Worm (Caenorhabditis elegans) whole organism, L3 larva: Measurements from ENCODE around the gene F54F2.7.
A peak's percentile ranks its signal among the peaks of the same experiment; 100 is the strongest.

ENCODE experiments used
- R02D3.7 ChIP-seq: fragments of 150-350 bp; optimal IDR thresholded peaks from 2 replicates; lab custom pipeline; 2014; ENCODE audit warnings: missing biosample characterization, missing genetic modification characterization
- ZK546.5 ChIP-seq: sonication (generic microtip); optimal IDR thresholded peaks from 2 replicates; lab custom pipeline; 2017; ENCODE audit warnings: missing biosample characterization, missing genetic modification characterization
- aly-2 ChIP-seq: fragments of 150-350 bp; optimal IDR thresholded peaks from 2 replicates; lab custom pipeline; 2014; ENCODE audit warnings: missing biosample characterization, missing genetic modification characterization
- ama-1 ChIP-seq: fragments of 150-350 bp; optimal IDR thresholded peaks from 2 replicates; lab custom pipeline; 2018
- ceh-16 ChIP-seq: sonication (generic microtip); optimal IDR thresholded peaks from 2 replicates; lab custom pipeline; 2017; ENCODE audit warnings: missing biosample characterization, missing genetic modification characterization
- ceh-28 ChIP-seq: fragments of 150-350 bp; optimal IDR thresholded peaks from 2 replicates; lab custom pipeline; 2014; ENCODE audit warnings: missing biosample characterization, missing genetic modification reagents, missing genetic modification characterization
- ceh-82 ChIP-seq: fragments of 150-350 bp; optimal IDR thresholded peaks from 2 replicates; lab custom pipeline; 2014; ENCODE audit warnings: missing biosample characterization, missing genetic modification characterization
- ceh-9 ChIP-seq: sonication (generic microtip); optimal IDR thresholded peaks from 2 replicates; lab custom pipeline; 2018; ENCODE audit warnings: missing biosample characterization, missing genetic modification characterization
- daf-12 ChIP-seq: fragments of 150-350 bp; optimal IDR thresholded peaks from 2 replicates; lab custom pipeline; 2014; ENCODE audit warnings: missing biosample characterization, missing genetic modification reagents, missing genetic modification characterization
- egl-27 ChIP-seq: sonication (generic microtip); optimal IDR thresholded peaks from 4 replicates; lab custom pipeline; 2017; ENCODE audit warnings: missing biosample characterization, missing genetic modification reagents, missing genetic modification characterization
- egl-5 ChIP-seq: fragments of 150-350 bp; optimal IDR thresholded peaks from 2 replicates; lab custom pipeline; 2017; ENCODE audit warnings: missing biosample characterization, missing genetic modification reagents, missing genetic modification characterization, inconsistent platforms
- elt-1 ChIP-seq: fragments of 150-350 bp; optimal IDR thresholded peaks from 2 replicates; lab custom pipeline; 2014; ENCODE audit warnings: missing biosample characterization, missing genetic modification characterization
- elt-2 ChIP-seq: sonication (generic microtip); optimal IDR thresholded peaks from 2 replicates; lab custom pipeline; 2016; ENCODE audit warnings: missing genetic modification reagents, mild to moderate bottlenecking, missing genetic modification characterization, missing compliant biosample characterization
- elt-3 ChIP-seq, 3 experiments: fragments of 150-350 bp in 1 of 3; sonication (generic microtip) in 2 of 3; optimal IDR thresholded peaks; 2 replicates in 2 of 3; 4 replicates in 1 of 3; lab custom pipeline; 2014 to 2017; ENCODE audit warnings: missing biosample characterization in 3 of 3, missing genetic modification characterization in 3 of 3
- eor-1 ChIP-seq, 2 experiments: fragments of 150-350 bp; optimal IDR thresholded peaks; 2 replicates each; lab custom pipeline; 2014 to 2018; ENCODE audit warnings: missing biosample characterization in 2 of 2, missing genetic modification characterization in 2 of 2
- fkh-10 ChIP-seq: sonication (generic microtip); optimal IDR thresholded peaks from 2 replicates; lab custom pipeline; 2017; ENCODE audit warnings: missing biosample characterization, missing genetic modification reagents, missing genetic modification characterization
- fkh-2 ChIP-seq: fragments of 150-350 bp; optimal IDR thresholded peaks from 2 replicates; lab custom pipeline; 2014; ENCODE audit warnings: missing biosample characterization, missing genetic modification reagents, missing genetic modification characterization
- fos-1 ChIP-seq: fragments of 150-350 bp; optimal IDR thresholded peaks from 2 replicates; lab custom pipeline; 2014; ENCODE audit warnings: missing biosample characterization, missing genetic modification characterization
- hmg-11 ChIP-seq: sonication (generic microtip); optimal IDR thresholded peaks from 2 replicates; lab custom pipeline; 2016; ENCODE audit warnings: missing genetic modification characterization, missing compliant biosample characterization
- jun-1 ChIP-seq: fragments of 150-350 bp; optimal IDR thresholded peaks from 2 replicates; lab custom pipeline; 2014; ENCODE audit warnings: missing biosample characterization, missing genetic modification reagents, missing genetic modification characterization
- lin-15B ChIP-seq: fragments of 150-350 bp; optimal IDR thresholded peaks from 2 replicates; lab custom pipeline; 2014; ENCODE audit warnings: missing biosample characterization, missing genetic modification characterization
- lin-39 ChIP-seq: fragments of 150-350 bp; optimal IDR thresholded peaks from 2 replicates; lab custom pipeline; 2018; ENCODE audit warnings: missing biosample characterization, missing genetic modification reagents, missing genetic modification characterization
- lsy-12 ChIP-seq: sonication (generic microtip); optimal IDR thresholded peaks from 2 replicates; lab custom pipeline; 2016; ENCODE audit warnings: mild to moderate bottlenecking, missing genetic modification characterization, missing compliant biosample characterization
- mdl-1 ChIP-seq: fragments of 150-350 bp; optimal IDR thresholded peaks from 2 replicates; lab custom pipeline; 2014; ENCODE audit warnings: missing biosample characterization, missing genetic modification characterization
- mml-1 ChIP-seq: fragments of 150-350 bp; sonication (generic microtip); optimal IDR thresholded peaks from 3 replicates; lab custom pipeline; 2014; ENCODE audit warnings: missing biosample characterization, missing genetic modification characterization
- nfya-1 ChIP-seq: sonication (generic microtip); optimal IDR thresholded peaks from 2 replicates; lab custom pipeline; 2017; ENCODE audit warnings: missing genetic modification characterization, mild to moderate bottlenecking, missing compliant biosample characterization, antibody characterized with exemption, moderate library complexity; ENCODE audit not compliant: insufficient read depth
- nhr-11 ChIP-seq: fragments of 150-350 bp; optimal IDR thresholded peaks from 2 replicates; lab custom pipeline; 2014; ENCODE audit warnings: missing biosample characterization, missing genetic modification characterization
- nhr-12 ChIP-seq: fragments of 150-350 bp; optimal IDR thresholded peaks from 2 replicates; lab custom pipeline; 2014; ENCODE audit warnings: missing biosample characterization, missing genetic modification characterization
- nhr-23 ChIP-seq: fragments of 150-350 bp; optimal IDR thresholded peaks from 2 replicates; lab custom pipeline; 2014; ENCODE audit warnings: missing biosample characterization, missing genetic modification reagents, missing genetic modification characterization
- nhr-237 ChIP-seq: fragments of 150-350 bp; optimal IDR thresholded peaks from 2 replicates; lab custom pipeline; 2014; ENCODE audit warnings: missing biosample characterization, missing genetic modification characterization
- nhr-25 ChIP-seq: sonication (generic microtip); optimal IDR thresholded peaks from 2 replicates; lab custom pipeline; 2017; ENCODE audit warnings: missing biosample characterization, missing genetic modification characterization
- nhr-28 ChIP-seq: fragments of 150-350 bp; optimal IDR thresholded peaks from 2 replicates; lab custom pipeline; 2014; ENCODE audit warnings: missing biosample characterization, missing genetic modification characterization
- nhr-43 ChIP-seq: sonication (generic microtip); optimal IDR thresholded peaks from 2 replicates; lab custom pipeline; 2016; ENCODE audit warnings: mild to moderate bottlenecking, missing genetic modification characterization, missing compliant biosample characterization; ENCODE audit not compliant: poor library complexity, severe bottlenecking
- nhr-67 ChIP-seq: fragments of 150-350 bp; optimal IDR thresholded peaks from 2 replicates; lab custom pipeline; 2014; ENCODE audit warnings: missing biosample characterization, missing genetic modification characterization
- nhr-76 ChIP-seq: fragments of 150-350 bp; sonication (generic microtip); optimal IDR thresholded peaks from 5 replicates; lab custom pipeline; 2014; ENCODE audit warnings: missing biosample characterization, missing genetic modification characterization
- nhr-77 ChIP-seq: fragments of 150-350 bp; optimal IDR thresholded peaks from 2 replicates; lab custom pipeline; 2014; ENCODE audit warnings: missing biosample characterization, missing genetic modification characterization
- pha-4 ChIP-seq: fragments of 150-350 bp; optimal IDR thresholded peaks from 2 replicates; lab custom pipeline; 2014; ENCODE audit warnings: missing biosample characterization, missing genetic modification reagents, missing genetic modification characterization
- pqm-1 ChIP-seq: fragments of 150-350 bp; optimal IDR thresholded peaks from 2 replicates; lab custom pipeline; 2017; ENCODE audit warnings: missing biosample characterization, missing genetic modification characterization, inconsistent platforms
- sea-2 ChIP-seq: fragments of 150-350 bp; sonication (generic microtip); optimal IDR thresholded peaks from 4 replicates; lab custom pipeline; 2014; ENCODE audit warnings: missing biosample characterization, missing genetic modification reagents, missing genetic modification characterization
- skn-1 ChIP-seq: fragments of 150-350 bp; optimal IDR thresholded peaks from 2 replicates; lab custom pipeline; 2014; ENCODE audit warnings: missing biosample characterization, missing genetic modification characterization
- snpc-4 ChIP-seq: fragments of 150-350 bp; optimal IDR thresholded peaks from 2 replicates; lab custom pipeline; 2014; ENCODE audit warnings: missing biosample characterization, missing genetic modification characterization
- tbx-2 ChIP-seq: sonication (generic microtip); optimal IDR thresholded peaks from 2 replicates; lab custom pipeline; 2016; ENCODE audit warnings: mild to moderate bottlenecking, missing genetic modification characterization, missing compliant biosample characterization
- unc-39 ChIP-seq: sonication (generic microtip); optimal IDR thresholded peaks from 4 replicates; lab custom pipeline; 2017; ENCODE audit warnings: missing biosample characterization, missing genetic modification characterization
- unc-62 ChIP-seq: fragments of 150-350 bp; sonication (generic microtip); optimal IDR thresholded peaks from 4 replicates; lab custom pipeline; 2014; ENCODE audit warnings: missing biosample characterization, missing genetic modification reagents, missing genetic modification characterization
- zag-1 ChIP-seq: fragments of 150-350 bp; optimal IDR thresholded peaks from 2 replicates; lab custom pipeline; 2014; ENCODE audit warnings: missing biosample characterization, missing genetic modification characterization
- ztf-11 ChIP-seq: fragments of 150-350 bp; optimal IDR thresholded peaks from 2 replicates; lab custom pipeline; 2014; ENCODE audit warnings: missing biosample characterization, missing genetic modification characterization
- ztf-4 ChIP-seq: fragments of 150-350 bp; optimal IDR thresholded peaks from 2 replicates; lab custom pipeline; 2014; ENCODE audit warnings: missing biosample characterization, missing genetic modification characterization

Gene F54F2.7

DNA sequence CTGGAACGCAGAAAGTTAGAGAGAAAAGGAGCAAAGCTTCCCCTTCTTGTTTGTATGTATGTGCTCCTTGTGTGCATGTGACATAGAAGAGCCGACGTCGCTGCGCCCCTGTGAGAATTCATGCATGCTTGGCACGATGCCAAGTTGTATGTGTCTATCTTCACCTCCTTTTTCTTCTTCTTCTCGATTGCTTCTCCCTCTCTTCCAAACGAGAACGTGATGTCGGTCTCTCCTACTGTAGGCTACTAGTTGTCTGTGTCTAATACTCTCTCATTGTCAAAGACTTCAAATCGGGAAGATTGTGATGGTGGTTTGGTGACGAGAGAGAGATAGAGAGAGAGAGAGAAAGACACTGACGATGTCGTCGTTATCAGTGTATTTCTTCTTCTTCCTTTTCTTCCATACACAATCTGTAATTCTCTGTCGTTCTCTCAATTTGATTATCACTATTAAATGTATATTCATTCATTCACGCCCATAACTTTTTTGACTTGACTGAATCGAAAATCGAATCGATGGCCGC, 9.9 kb downstream of the F54F2.7 start:
- TF ChIP-seq aly-2 (tag; lab: Kevin White, UChicago) (no peak), nhr-28 (tag; lab: Kevin White, UChicago) (no peak), egl-5 (peak; percentile 34), nhr-237 (no peak), unc-62 (GFP tag; lab: Kevin White, UChicago) (peak; percentile 71), unc-39 (tag; lab: Kevin White, UChicago) (no peak), nhr-12 (no peak), daf-12 (tag; lab: Kevin White, UChicago) (no peak), fos-1 (peak; percentile 43), lsy-12 (tag; lab: Kevin White, UChicago) (peak; percentile 81), nhr-25 (tag; lab: Kevin White, UChicago) (peak; percentile 92), jun-1 (tag; lab: Kevin White, UChicago) (peak; percentile 94), nhr-77 (tag; lab: Kevin White, UChicago) (peak; percentile 18), skn-1 (tag; lab: Kevin White, UChicago) (peak; percentile 76), nhr-23 (tag; lab: Kevin White, UChicago) (peak; percentile 68), ama-1 (lab: Kevin White, UChicago) (no peak), elt-3 (tag; optimal IDR thresholded peaks at IDR 0.05; lab: Kevin White, UChicago) (peak in 1 of 3 experiments; percentile 74), hmg-11 (tag; lab: Kevin White, UChicago) (peak; percentile 68), nhr-43 (peak; percentile 87), snpc-4 (peak; percentile 75), R02D3.7 (tag; lab: Kevin White, UChicago) (peak; percentile 44), pqm-1 (tag; lab: Kevin White, UChicago) (peak; percentile 96), zag-1 (tag; lab: Kevin White, UChicago) (no peak), lin-39 (tag; lab: Kevin White, UChicago) (peak; percentile 93), lin-15B (tag; lab: Kevin White, UChicago) (peak; percentile 49), mml-1 (tag; lab: Kevin White, UChicago) (no peak), ceh-9 (tag; lab: Kevin White, UChicago) (no peak), egl-27 (peak; percentile 27), nhr-76 (tag; lab: Kevin White, UChicago) (peak; percentile 36), nfya-1 (tag; lab: Kevin White, UChicago) (peak; percentile 89), ceh-16 (no peak), nhr-11 (tag; lab: Kevin White, UChicago) (peak; percentile 5), nhr-67 (no peak), fkh-2 (tag; lab: Kevin White, UChicago) (no peak), elt-1 (tag; lab: Kevin White, UChicago) (peak; percentile 59), fkh-10 (GFP tag; lab: Kevin White, UChicago) (peak; percentile 73), ztf-11 (tag; lab: Kevin White, UChicago) (no peak), ceh-28 (peak; percentile 83), sea-2 (GFP tag; lab: Kevin White, UChicago) (peak; percentile 14), pha-4 (tag; lab: Kevin White, UChicago) (peak; percentile 43), tbx-2 (tag; lab: Kevin White, UChicago) (peak; percentile 75), ztf-4 (tag; lab: Kevin White, UChicago) (no peak), ZK546.5 (no peak), ceh-82 (peak; percentile 42), eor-1 (tag; optimal IDR thresholded peaks at IDR 0.05; lab: Kevin White, UChicago) (no peak), mdl-1 (tag; lab: Kevin White, UChicago) (peak; percentile 90), elt-2 (tag; lab: Kevin White, UChicago) (peak; percentile 96)
